Worm (Caenorhabditis elegans) whole organism, L2 larva: Measurements from ENCODE around the gene czw-1.

ENCODE experiments used
- C34F6.9 ChIP-seq: fragments of 150-350 bp; optimal IDR thresholded peaks from 2 replicates; lab custom pipeline; 2014; ENCODE audit warnings: missing biosample characterization, missing genetic modification characterization
- R02D3.7 ChIP-seq: fragments of 150-350 bp; optimal IDR thresholded peaks from 2 replicates; lab custom pipeline; 2014; ENCODE audit warnings: missing biosample characterization, missing genetic modification characterization
- ZK546.5 ChIP-seq: sonication (generic microtip); optimal IDR thresholded peaks from 2 replicates; lab custom pipeline; 2017; ENCODE audit warnings: missing biosample characterization, missing genetic modification characterization
- alr-1 ChIP-seq: fragments of 150-350 bp; optimal IDR thresholded peaks from 2 replicates; lab custom pipeline; 2014; ENCODE audit warnings: missing biosample characterization, missing genetic modification characterization
- blmp-1 ChIP-seq: sonication (generic microtip); optimal IDR thresholded peaks from 2 replicates; lab custom pipeline; 2017; ENCODE audit warnings: missing genetic modification characterization, mild to moderate bottlenecking, missing compliant biosample characterization, antibody characterized with exemption, moderate library complexity; ENCODE audit not compliant: insufficient read depth
- ceh-82 ChIP-seq: fragments of 150-350 bp; optimal IDR thresholded peaks from 2 replicates; lab custom pipeline; 2014; ENCODE audit warnings: missing biosample characterization, missing genetic modification characterization
- crh-2 ChIP-seq: sonication (generic microtip); optimal IDR thresholded peaks from 2 replicates; lab custom pipeline; 2017; ENCODE audit warnings: missing biosample characterization, missing genetic modification characterization
- dmd-4 ChIP-seq: sonication (generic microtip); optimal IDR thresholded peaks from 2 replicates; lab custom pipeline; 2017; ENCODE audit warnings: missing biosample characterization, missing genetic modification characterization
- egl-27 ChIP-seq: sonication (generic microtip); optimal IDR thresholded peaks from 3 replicates; lab custom pipeline; 2017; ENCODE audit warnings: missing biosample characterization, missing genetic modification reagents, missing genetic modification characterization
- gmeb-1 ChIP-seq: fragments of 150-350 bp; optimal IDR thresholded peaks from 2 replicates; lab custom pipeline; 2014; ENCODE audit warnings: missing biosample characterization, missing genetic modification characterization
- lin-11 ChIP-seq: fragments of 150-350 bp; sonication (generic microtip); optimal IDR thresholded peaks from 2 replicates; lab custom pipeline; 2014; ENCODE audit warnings: missing biosample characterization, missing genetic modification characterization, inconsistent platforms, mixed read lengths
- lin-39 ChIP-seq: fragments of 150-350 bp; optimal IDR thresholded peaks from 2 replicates; lab custom pipeline; 2014; ENCODE audit warnings: missing biosample characterization, missing genetic modification reagents, missing genetic modification characterization
- lsy-2 ChIP-seq, 2 experiments: fragments of 150-350 bp in 1 of 2; sonication (generic microtip) in 1 of 2; optimal IDR thresholded peaks; 2 replicates each; lab custom pipeline; 2014 to 2017; ENCODE audit warnings: missing biosample characterization in 2 of 2, missing genetic modification characterization in 2 of 2
- mab-5 ChIP-seq: fragments of 150-350 bp; optimal IDR thresholded peaks from 2 replicates; lab custom pipeline; 2014; ENCODE audit warnings: missing biosample characterization, missing genetic modification characterization
- mbf-1 ChIP-seq: sonication (generic microtip); optimal IDR thresholded peaks from 2 replicates; lab custom pipeline; 2017; ENCODE audit warnings: missing biosample characterization, missing genetic modification characterization
- mdl-1 ChIP-seq, 2 experiments: fragments of 150-350 bp in 1 of 2; sonication (generic microtip) in 1 of 2; optimal IDR thresholded peaks; 2 replicates each; lab custom pipeline; 2017; ENCODE audit warnings: missing biosample characterization in 2 of 2, missing genetic modification characterization in 2 of 2
- nhr-10 ChIP-seq: sonication (generic microtip); optimal IDR thresholded peaks from 2 replicates; lab custom pipeline; 2017; ENCODE audit warnings: missing biosample characterization, missing genetic modification characterization
- nhr-11 ChIP-seq: fragments of 150-350 bp; optimal IDR thresholded peaks from 2 replicates; lab custom pipeline; 2014; ENCODE audit warnings: missing biosample characterization, missing genetic modification characterization
- nhr-12 ChIP-seq: fragments of 150-350 bp; optimal IDR thresholded peaks from 2 replicates; lab custom pipeline; 2014; ENCODE audit warnings: missing biosample characterization, missing genetic modification characterization
- nhr-237 ChIP-seq: fragments of 150-350 bp; optimal IDR thresholded peaks from 2 replicates; lab custom pipeline; 2014; ENCODE audit warnings: missing biosample characterization, missing genetic modification characterization
- nhr-25 ChIP-seq: fragments of 150-350 bp; sonication (generic microtip); optimal IDR thresholded peaks from 3 replicates; lab custom pipeline; 2014; ENCODE audit warnings: missing biosample characterization, missing genetic modification characterization
- nhr-6 ChIP-seq: fragments of 150-350 bp; optimal IDR thresholded peaks from 2 replicates; lab custom pipeline; 2014; ENCODE audit warnings: missing biosample characterization, missing genetic modification characterization
- nhr-77 ChIP-seq: fragments of 150-350 bp; optimal IDR thresholded peaks from 2 replicates; lab custom pipeline; 2014; ENCODE audit warnings: missing biosample characterization, missing genetic modification characterization
- sem-4 ChIP-seq: fragments of 150-350 bp; optimal IDR thresholded peaks from 2 replicates; lab custom pipeline; 2014; ENCODE audit warnings: missing biosample characterization, missing genetic modification reagents, missing genetic modification characterization
- skn-1 ChIP-seq: sonication (generic microtip); optimal IDR thresholded peaks from 2 replicates; lab custom pipeline; 2017; ENCODE audit warnings: missing biosample characterization, missing genetic modification characterization
- sma-3 ChIP-seq: sonication (generic microtip); optimal IDR thresholded peaks from 2 replicates; lab custom pipeline; 2016; ENCODE audit warnings: missing genetic modification reagents, missing genetic modification characterization, missing compliant biosample characterization
- sma-9 ChIP-seq, 2 experiments: fragments of 150-350 bp in 1 of 2; sonication (generic microtip) in 1 of 2; optimal IDR thresholded peaks; 2 replicates each; lab custom pipeline; 2014 to 2016; ENCODE audit warnings: missing genetic modification characterization in 2 of 2, mild to moderate bottlenecking in 1 of 2, missing biosample characterization in 1 of 2, missing compliant biosample characterization in 1 of 2, missing genetic modification reagents in 1 of 2, moderate library complexity in 1 of 2
- snpc-4 ChIP-seq: fragments of 150-350 bp; optimal IDR thresholded peaks from 2 replicates; lab custom pipeline; 2014; ENCODE audit warnings: missing biosample characterization, missing genetic modification characterization
- unc-39 ChIP-seq: fragments of 150-350 bp; optimal IDR thresholded peaks from 2 replicates; lab custom pipeline; 2014; ENCODE audit warnings: missing biosample characterization, missing genetic modification characterization
- unc-55 ChIP-seq: fragments of 150-350 bp; sonication (generic microtip); optimal IDR thresholded peaks from 3 replicates; lab custom pipeline; 2014; ENCODE audit warnings: missing biosample characterization, missing genetic modification reagents, missing genetic modification characterization
- unc-62 ChIP-seq: fragments of 150-350 bp; optimal IDR thresholded peaks from 2 replicates; lab custom pipeline; 2014; ENCODE audit warnings: missing biosample characterization, missing genetic modification reagents, missing genetic modification characterization
- zag-1 ChIP-seq: fragments of 150-350 bp; optimal IDR thresholded peaks from 2 replicates; lab custom pipeline; 2014; ENCODE audit warnings: missing biosample characterization, missing genetic modification characterization
- ztf-1 ChIP-seq: fragments of 200-800 bp; sonication (Bioruptor generic); conservative IDR thresholded peaks from 2 replicates; pipeline ENCODE4 v1.3.6; 2022; ENCODE audit warnings: missing genetic modification characterization, missing compliant biosample characterization
- ztf-4 ChIP-seq: fragments of 150-350 bp; optimal IDR thresholded peaks from 2 replicates; lab custom pipeline; 2014; ENCODE audit warnings: missing biosample characterization, missing genetic modification characterization

The czw-1 gene

ce11 chrIV:7982024-7982576 is 35.5 kb upstream of the czw-1 start, which contains the start of gene arf-5 (continued):
- TF ChIP-seq mbf-1: no peak

DNA sequence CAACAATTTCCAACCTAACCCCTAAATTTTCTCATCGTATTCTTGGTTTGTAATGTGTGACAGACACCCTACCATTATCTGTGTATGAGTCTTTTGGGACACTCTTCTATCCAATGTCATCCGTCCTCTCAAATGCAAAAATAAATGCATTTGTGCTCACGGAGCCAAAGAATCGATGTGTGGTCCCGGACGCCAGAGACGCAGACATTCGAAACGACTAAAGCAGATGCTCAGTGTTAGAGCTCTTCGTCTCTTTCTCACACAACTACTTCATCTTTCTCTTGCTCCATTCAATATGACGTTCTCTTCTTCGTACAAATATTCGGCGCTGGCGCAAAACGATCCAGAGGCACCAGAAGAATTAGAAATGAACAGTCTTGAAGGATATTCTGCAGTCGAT is 33.0 kb upstream of the czw-1 start, which contains the start of gene unc-24:
unc-24 (plus strand) TSS at position 283 of the 400 bp plus-strand sequence.
- no peak for TF ChIP-seq R02D3.7 (tag; lab: Kevin White, UChicago)
- peak; percentile 17 for TF ChIP-seq zag-1
- no peak for TF ChIP-seq nhr-11 (tag; lab: Kevin White, UChicago)
- peak; percentile 16 for TF ChIP-seq sma-9 (GFP tag; optimal IDR thresholded peaks at IDR 0.05; lab: Kevin White, UChicago)
- TF ChIP-seq sma-9 (tag; optimal IDR thresholded peaks at IDR 0.05; lab: Kevin White, UChicago): no peak
- TF ChIP-seq unc-39: no peak
- no peak for TF ChIP-seq lin-11
- peak; percentile 42 for TF ChIP-seq mab-5 (tag; lab: Kevin White, UChicago)
- no peak for TF ChIP-seq nhr-6 (tag; lab: Kevin White, UChicago)
- TF ChIP-seq crh-2 (tag; lab: Kevin White, UChicago): peak; percentile 13
- no peak for TF ChIP-seq sma-3 (GFP tag; lab: Kevin White, UChicago)
- no peak for TF ChIP-seq blmp-1
- peak; percentile 48 for TF ChIP-seq C34F6.9 (tag; lab: Kevin White, UChicago)
- no peak for TF ChIP-seq lsy-2 (tag; optimal IDR thresholded peaks at IDR 0.05; lab: Kevin White, UChicago)
- peak; percentile 73 for TF ChIP-seq unc-55 (GFP tag; lab: Kevin White, UChicago)
- TF ChIP-seq nhr-12 (tag; lab: Kevin White, UChicago): no peak

- TF ChIP-seq snpc-4: no peak
- TF ChIP-seq blmp-1: peak; percentile 78
- no peak for TF ChIP-seq lsy-2 (tag; optimal IDR thresholded peaks at IDR 0.05; lab: Kevin White, UChicago)
- TF ChIP-seq ztf-4: no peak
- peak; percentile 41 for TF ChIP-seq nhr-25 (tag; lab: Kevin White, UChicago)
- no peak for TF ChIP-seq sma-3 (GFP tag; lab: Kevin White, UChicago)
- TF ChIP-seq unc-39: no peak
- no peak for TF ChIP-seq nhr-6 (tag; lab: Kevin White, UChicago)
- no peak for TF ChIP-seq ztf-1
- no peak for TF ChIP-seq C34F6.9 (tag; lab: Kevin White, UChicago)
- TF ChIP-seq nhr-77 (tag; lab: Kevin White, UChicago): no peak
Observed at ce11 chrIV:7977452-7977940, 30.9 kb upstream of the czw-1 start, which contains the start of gene ora-1. Gene ora-1, plus strand, starts transcription at chrIV:7977890.

DNA sequence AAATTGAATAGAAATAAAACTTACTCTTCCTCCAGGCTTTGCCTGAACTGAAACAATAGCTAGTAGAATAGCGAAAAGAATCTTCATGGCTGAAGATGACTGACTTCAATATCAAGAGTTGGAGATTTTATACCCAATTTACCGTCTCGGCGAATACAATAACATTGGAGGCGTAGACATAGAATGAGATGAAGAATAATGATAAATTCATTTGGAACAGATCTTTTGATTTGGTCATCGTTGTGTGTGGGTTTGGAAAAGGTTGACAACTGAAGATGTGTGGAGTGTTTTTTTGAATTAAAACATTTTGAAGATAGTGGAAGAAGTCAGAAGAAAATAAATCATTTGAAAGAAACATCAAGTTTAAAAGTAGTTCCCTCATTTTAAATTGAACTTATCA is 29.6 kb upstream of the czw-1 start, which contains the start of gene F57H12.6:
F57H12.6 (minus strand) TSS at position 101 of the 400 bp plus-strand sequence.
- TF ChIP-seq blmp-1 (no peak), ceh-82 (tag; lab: Kevin White, UChicago) (no peak), R02D3.7 (tag; lab: Kevin White, UChicago) (no peak), skn-1 (tag; lab: Kevin White, UChicago) (no peak), unc-62 (no peak), sem-4 (tag; lab: Kevin White, UChicago) (no peak), snpc-4 (no peak), lin-39 (tag; lab: Kevin White, UChicago) (no peak), ZK546.5 (tag; lab: Kevin White, UChicago) (no peak), ztf-4 (no peak), zag-1 (no peak)

DNA sequence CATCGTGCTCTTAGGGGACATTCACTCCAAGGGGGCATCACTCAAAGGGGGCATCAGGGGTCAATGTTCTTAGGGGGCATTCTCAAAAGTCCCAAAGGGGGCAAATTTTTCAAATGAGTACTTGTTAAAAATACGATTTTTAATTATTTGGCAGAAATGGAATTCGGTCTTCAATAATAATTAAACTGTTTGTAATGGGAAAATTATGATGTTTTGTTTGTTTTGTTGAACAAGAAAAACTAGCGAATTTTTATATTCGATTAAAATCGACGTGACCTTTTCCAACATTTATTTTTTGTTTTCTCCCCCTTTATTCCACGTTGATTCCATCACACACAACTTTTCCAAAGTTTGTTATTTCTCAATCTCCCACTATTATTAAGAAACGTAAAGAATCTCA is 20.4 kb upstream of the czw-1 start, which contains the start of gene F57H12.5:
F57H12.5 (plus strand) TSS at position 301 of the 400 bp plus-strand sequence.
- TF ChIP-seq alr-1 (tag; lab: Kevin White, UChicago) (no peak), unc-39 (no peak), C34F6.9 (tag; lab: Kevin White, UChicago) (no peak), lin-11 (no peak), skn-1 (tag; lab: Kevin White, UChicago) (no peak), egl-27 (tag; lab: Kevin White, UChicago) (no peak), crh-2 (tag; lab: Kevin White, UChicago) (no peak), nhr-11 (tag; lab: Kevin White, UChicago) (no peak), nhr-25 (tag; lab: Kevin White, UChicago) (no peak), nhr-12 (tag; lab: Kevin White, UChicago) (no peak), lsy-2 (tag; optimal IDR thresholded peaks at IDR 0.05; lab: Kevin White, UChicago) (no peak), nhr-237 (no peak), ztf-1 (no peak), gmeb-1 (tag; lab: Kevin White, UChicago) (no peak), mdl-1 (tag; optimal IDR thresholded peaks at IDR 0.05; lab: Kevin White, UChicago) (no peak), dmd-4 (tag; lab: Kevin White, UChicago) (no peak), R02D3.7 (tag; lab: Kevin White, UChicago) (no peak), sem-4 (tag; lab: Kevin White, UChicago) (no peak), nhr-10 (tag; lab: Kevin White, UChicago) (no peak)
